Fruit fly (Drosophila melanogaster) whole organism, prepupa: ENCODE data around the gene CG3961.

ENCODE experiments used
- Blimp-1 ChIP-seq: fragments of 200-800 bp; sonication (Bioruptor generic); optimal IDR thresholded peaks from 3 replicates; lab custom pipeline; 2017; ENCODE audit warnings: missing biosample characterization, missing genetic modification characterization, mild to moderate bottlenecking, moderate library complexity, missing genetic modification reagents
- CG11762 ChIP-seq: fragments of 200-800 bp; sonication (Bioruptor generic); optimal IDR thresholded peaks from 3 replicates; lab custom pipeline; 2016; ENCODE audit warnings: missing biosample characterization, missing genetic modification characterization; ENCODE audit not compliant: insufficient read depth
- CG32006 ChIP-seq: fragments of 200-800 bp; sonication (Bioruptor generic); optimal IDR thresholded peaks from 3 replicates; lab custom pipeline; 2017; ENCODE audit warnings: missing biosample characterization, mild to moderate bottlenecking, missing genetic modification characterization
- CG3919 ChIP-seq: fragments of 200-800 bp; sonication (Bioruptor generic); optimal IDR thresholded peaks from 3 replicates; lab custom pipeline; 2016; ENCODE audit warnings: missing biosample characterization, missing genetic modification characterization
- CG4318 ChIP-seq: fragments of 200-800 bp; sonication (Bioruptor generic); optimal IDR thresholded peaks from 3 replicates; lab custom pipeline; 2017; ENCODE audit warnings: missing biosample characterization, mild to moderate bottlenecking, missing genetic modification characterization
- CG6163 ChIP-seq: fragments of 200-800 bp; sonication (Bioruptor generic); IDR thresholded peaks from 3 replicates; pipeline ENCODE4 v1.3.6; 2022; ENCODE audit warnings: missing biosample characterization, missing genetic modification characterization
- CG6854 ChIP-seq: fragments of 200-800 bp; sonication (Bioruptor generic); optimal IDR thresholded peaks from 2 replicates; lab custom pipeline; 2017; ENCODE audit warnings: missing biosample characterization, mild to moderate bottlenecking, missing genetic modification characterization
- CG8119 ChIP-seq: fragments of 200-800 bp; sonication (Bioruptor generic); IDR thresholded peaks from 3 replicates; pipeline ENCODE4 v1.3.6; 2022; ENCODE audit warnings: missing biosample characterization, missing genetic modification characterization
- CG8632 ChIP-seq: fragments of 200-800 bp; sonication (Bioruptor generic); optimal IDR thresholded peaks from 3 replicates; lab custom pipeline; 2016; ENCODE audit warnings: missing biosample characterization, missing genetic modification characterization
- Eip75B ChIP-seq: fragments of 200-800 bp; sonication (Bioruptor generic); optimal IDR thresholded peaks from 3 replicates; lab custom pipeline; 2016; ENCODE audit warnings: missing biosample characterization, missing genetic modification characterization
- Gug ChIP-seq: fragments of 200-800 bp; sonication (Bioruptor generic); IDR thresholded peaks from 2 replicates; pipeline ENCODE4 v1.3.6; 2022; ENCODE audit warnings: missing biosample characterization, missing genetic modification characterization
- Hr39 ChIP-seq: fragments of 200-800 bp; sonication (Bioruptor generic); optimal IDR thresholded peaks from 2 replicates; lab custom pipeline; 2016; ENCODE audit warnings: missing biosample characterization, missing genetic modification characterization
- Met ChIP-seq: fragments of 200-800 bp; sonication (Bioruptor generic); optimal IDR thresholded peaks from 3 replicates; lab custom pipeline; 2016; ENCODE audit warnings: missing biosample characterization, missing genetic modification characterization
- dac ChIP-seq: fragments of 200-800 bp; sonication (Bioruptor generic); optimal IDR thresholded peaks from 2 replicates; lab custom pipeline; 2017; ENCODE audit warnings: missing biosample characterization, mild to moderate bottlenecking, missing genetic modification characterization

dm6 chr3L:18917281-18917680 lies 27.0 kb upstream of the CG3961 start, which contains the start of gene CG6839:
- TF ChIP-seq CG11762 (GFP tag; lab: Kevin White, UChicago) (no peak), CG32006 (GFP tag; lab: Kevin White, UChicago) (no peak), Met (GFP tag; lab: Kevin White, UChicago) (no peak), CG6163 (GFP tag; lab: Robert Waterston, UW) (no peak), CG8632 (GFP tag; lab: Kevin White, UChicago) (no peak), CG3919 (GFP tag; lab: Kevin White, UChicago) (no peak), Hr39 (no peak), Eip75B (GFP tag; lab: Kevin White, UChicago) (no peak), dac (GFP tag; lab: Kevin White, UChicago) (no peak), CG4318 (GFP tag; lab: Kevin White, UChicago) (no peak), Gug (no peak), CG6854 (GFP tag; lab: Kevin White, UChicago) (no peak), Blimp-1 (GFP tag; lab: Kevin White, UChicago) (no peak), CG8119 (GFP tag; lab: Robert Waterston, UW) (no peak)
